Worm (Caenorhabditis elegans): ENCODE data around the gene srx-22.

srx-22 gene

ce11 chrV:730216-730615, 50.5 kb downstream of the srx-22 start:
- TF ChIP-seq blmp-1 (tag; optimal IDR thresholded peaks at IDR 0.05) (peak; percentile 13), grh-1 (GFP tag; IDR thresholded peaks at IDR 0.05) (peak; percentile 56; the same call in 1 of the 2 replicates), aly-2 (tag; optimal IDR thresholded peaks at IDR 0.05) (no peak), ceh-90 (tag; optimal IDR thresholded peaks at IDR 0.05) (no peak), elt-2 (tag; optimal IDR thresholded peaks at IDR 0.05) (peak; percentile 90), unc-98 (GFP tag; IDR thresholded peaks at IDR 0.05) (no peak), sptf-1 (tag; optimal IDR thresholded peaks at IDR 0.05) (no peak), egl-27 (tag; optimal IDR thresholded peaks at IDR 0.05) (no peak), ztf-11 (tag; optimal IDR thresholded peaks at IDR 0.05) (peak in 1 of 2 experiments; percentile 32), fkh-8 (tag; optimal IDR thresholded peaks at IDR 0.05) (no peak), swsn-7 (tag; optimal IDR thresholded peaks at IDR 0.05) (peak; percentile 0), unc-86 (tag; optimal IDR thresholded peaks at IDR 0.05) (no peak), zag-1 (tag; optimal IDR thresholded peaks at IDR 0.05) (no peak), nhr-12 (tag; optimal IDR thresholded peaks at IDR 0.05) (no peak), pag-3 (tag; optimal IDR thresholded peaks at IDR 0.05; ENCODE audit: borderline replicate concordance, insufficient read depth) (no peak), skn-1 (tag; optimal IDR thresholded peaks at IDR 0.05) (no peak), C04F5.9 (tag; optimal IDR thresholded peaks at IDR 0.05) (peak; percentile 37), F16B12.6 (tag; optimal IDR thresholded peaks at IDR 0.05) (no peak), ztf-4 (tag; optimal IDR thresholded peaks at IDR 0.05) (peak; percentile 59), nhr-28 (tag; optimal IDR thresholded peaks at IDR 0.05) (no peak), mab-9 (GFP tag; IDR thresholded peaks at IDR 0.05) (no peak), fkh-4 (tag; optimal IDR thresholded peaks at IDR 0.05; ENCODE audit: borderline replicate concordance) (no peak), hlh-4 (tag; optimal IDR thresholded peaks at IDR 0.05) (no peak), ces-1 (GFP tag; optimal IDR thresholded peaks at IDR 0.05) (no peak), pqm-1 (tag; optimal IDR thresholded peaks at IDR 0.05) (no peak), elt-3 (tag; optimal IDR thresholded peaks at IDR 0.05) (peak in 2 of 6 experiments; percentile 45 to 48), unc-62 (GFP tag; optimal IDR thresholded peaks at IDR 0.05) (no peak), vab-15 (tag; optimal IDR thresholded peaks at IDR 0.05) (no peak), dsc-1 (tag; optimal IDR thresholded peaks at IDR 0.05) (no peak), nhr-84 (tag; optimal IDR thresholded peaks at IDR 0.05) (no peak), lin-35 (GFP tag; optimal IDR thresholded peaks at IDR 0.05) (peak in 1 of 2 experiments; percentile 77), fkh-10 (GFP tag; optimal IDR thresholded peaks at IDR 0.05) (no peak), snu-23 (GFP tag; optimal IDR thresholded peaks at IDR 0.05) (peak; percentile 64), ceh-82 (tag; optimal IDR thresholded peaks at IDR 0.05) (no peak), jun-1 (tag; optimal IDR thresholded peaks at IDR 0.05) (no peak), mdl-1 (tag; optimal IDR thresholded peaks at IDR 0.05) (peak in 1 of 2 experiments; percentile 73), ceh-63 (GFP tag; optimal IDR thresholded peaks at IDR 0.05) (no peak), alr-1 (tag; optimal IDR thresholded peaks at IDR 0.05; ENCODE audit: borderline replicate concordance) (no peak), irx-1 (tag; optimal IDR thresholded peaks at IDR 0.05) (no peak), unc-30 (tag; optimal IDR thresholded peaks at IDR 0.05) (no peak), unc-130 (tag; optimal IDR thresholded peaks at IDR 0.05) (no peak), ama-1 (optimal IDR thresholded peaks at IDR 0.05) (peak; percentile 43), nhr-77 (tag; optimal IDR thresholded peaks at IDR 0.05) (no peak), nhr-85 (tag) (peak; percentile 71), lsy-2 (tag; optimal IDR thresholded peaks at IDR 0.05) (peak; percentile 26 to 34), nhr-47 (tag; optimal IDR thresholded peaks at IDR 0.05) (peak; percentile 49), nhr-237 (tag; optimal IDR thresholded peaks at IDR 0.05) (no peak), hpl-2 (GFP tag; optimal IDR thresholded peaks at IDR 0.05) (no peak), lir-3 (tag; optimal IDR thresholded peaks at IDR 0.05; ENCODE audit: poor library complexity) (peak; percentile 61), ceh-88 (GFP tag; IDR thresholded peaks at IDR 0.05) (no peak; the same call in 1 of the 2 replicates), tbx-2 (tag; optimal IDR thresholded peaks at IDR 0.05) (peak; percentile 63), isw-1 (GFP tag; IDR thresholded peaks at IDR 0.05) (no peak), lin-14 (GFP tag; optimal IDR thresholded peaks at IDR 0.05) (peak; percentile 71), C16A3.4 (tag; optimal IDR thresholded peaks at IDR 0.05) (peak; percentile 49)

Data from whole organism, L1 larva.